Worm (Caenorhabditis elegans): ENCODE data around the gene R05G6.9.

R05G6.9 gene

ce11 chrIV:7549844-7550243 lies 33.8 kb upstream of the R05G6.9 start (continued):
- no peak for TF ChIP-seq snpc-1.2 (GFP tag; IDR thresholded peaks at IDR 0.05)
- TF ChIP-seq tag-97 (GFP tag; IDR thresholded peaks at IDR 0.05) = no peak
- no peak for TF ChIP-seq mdt-29 (GFP tag; IDR thresholded peaks at IDR 0.05)
- TF ChIP-seq T26A8.4 (GFP tag; IDR thresholded peaks at IDR 0.05) = no peak
- no peak for TF ChIP-seq fos-1 (tag; optimal IDR thresholded peaks at IDR 0.05)
- TF ChIP-seq ztf-7 (tag; optimal IDR thresholded peaks at IDR 0.05) = no peak
- TF ChIP-seq rbr-2 (tag; optimal IDR thresholded peaks at IDR 0.05) = peak; percentile 2
- TF ChIP-seq zag-1 (tag; optimal IDR thresholded peaks at IDR 0.05) = no peak
- TF ChIP-seq lin-39 (tag; optimal IDR thresholded peaks at IDR 0.05) = no peak
- no peak for TF ChIP-seq zip-11 (GFP tag; IDR thresholded peaks at IDR 0.05)
- TF ChIP-seq nhr-42 (GFP tag; IDR thresholded peaks at IDR 0.05) = peak; percentile 58; the same call in 1 of the 2 replicates
- TF ChIP-seq nhr-25 (tag; optimal IDR thresholded peaks at IDR 0.05; ENCODE audit: borderline replicate concordance, insufficient read depth) = no peak
- TF ChIP-seq dmd-9 (GFP tag; IDR thresholded peaks at IDR 0.05) = no peak
- TF ChIP-seq jun-1 (tag; optimal IDR thresholded peaks at IDR 0.05) = no peak
- peak; percentile 19 for TF ChIP-seq nhr-77 (tag; optimal IDR thresholded peaks at IDR 0.05)
- no peak for TF ChIP-seq F44E2.7 (GFP tag; IDR thresholded peaks at IDR 0.05)
- TF ChIP-seq lsy-2 (tag; optimal IDR thresholded peaks at IDR 0.05) = peak in 1 of 2 experiments; percentile 48
- no peak for TF ChIP-seq skn-1 (tag; optimal IDR thresholded peaks at IDR 0.05)
- no peak for TF ChIP-seq Y105C5A.15 (GFP tag; IDR thresholded peaks at IDR 0.05)
- no peak for TF ChIP-seq ztf-11 (tag; optimal IDR thresholded peaks at IDR 0.05)
- TF ChIP-seq Y5F2A.4 (GFP tag; optimal IDR thresholded peaks at IDR 0.05) = no peak
- peak; percentile 42 for TF ChIP-seq pqm-1 (tag; optimal IDR thresholded peaks at IDR 0.05)
- TF ChIP-seq mxl-2 (GFP tag; conservative IDR thresholded peaks at IDR 0.05) = no peak
- TF ChIP-seq ceh-32 (tag; optimal IDR thresholded peaks at IDR 0.05; ENCODE audit: poor library complexity) = no peak
- peak; percentile 60 for TF ChIP-seq lin-1 (GFP tag; IDR thresholded peaks at IDR 0.05)
- TF ChIP-seq mxl-3 (GFP tag; optimal IDR thresholded peaks at IDR 0.05) = peak; percentile 74
- TF ChIP-seq nhr-102 (tag; optimal IDR thresholded peaks at IDR 0.05) = peak; percentile 25
- 0 out of 2 replicates have a peak, but pooled peaks have one; percentile 17 for TF ChIP-seq set-16 (GFP tag; IDR thresholded peaks at IDR 0.05)
- no peak for TF ChIP-seq ZK337.2 (GFP tag; IDR thresholded peaks at IDR 0.05)
- TF ChIP-seq lin-13 (GFP tag; optimal IDR thresholded peaks at IDR 0.05) = peak; percentile 29
- no peak for TF ChIP-seq sdz-12 (GFP tag; optimal IDR thresholded peaks at IDR 0.05)
- peak; percentile 27; the same call in 1 of the 2 replicates for TF ChIP-seq hmg-1.1 (GFP tag; IDR thresholded peaks at IDR 0.05)
- TF ChIP-seq mes-2 (tag; optimal IDR thresholded peaks at IDR 0.05; ENCODE audit: poor library complexity, severe bottlenecking) = peak; percentile 68
- TF ChIP-seq Y75B8A.6 (GFP tag; IDR thresholded peaks at IDR 0.05) = no peak
- TF ChIP-seq ceh-20 (GFP tag; IDR thresholded peaks at IDR 0.05) = no peak
- no peak for TF ChIP-seq lin-29 (GFP tag; IDR thresholded peaks at IDR 0.05)
- no peak for TF ChIP-seq ces-1 (GFP tag; optimal IDR thresholded peaks at IDR 0.05)
- no peak for TF ChIP-seq aly-2 (tag; optimal IDR thresholded peaks at IDR 0.05)
- no peak for TF ChIP-seq lir-3 (tag; optimal IDR thresholded peaks at IDR 0.05)
- no peak for TF ChIP-seq madf-9 (GFP tag; conservative IDR thresholded peaks at IDR 0.05)
- no peak for TF ChIP-seq nhr-6 (tag; optimal IDR thresholded peaks at IDR 0.05)
- no peak for TF ChIP-seq fkh-10 (GFP tag; optimal IDR thresholded peaks at IDR 0.05)
- TF ChIP-seq saeg-2 (GFP tag; IDR thresholded peaks at IDR 0.05) = no peak

All from whole organism, L4 larva.